Worm (Caenorhabditis elegans): Measurements from ENCODE around the gene C36E8.6.

Gene C36E8.6

ce11 chrIII:4004064-4004580 is 16.3 kb downstream of the C36E8.6 start, which contains the start of gene tif-1A (continued):
- TF ChIP-seq pha-2 (tag; optimal IDR thresholded peaks at IDR 0.05) (peak; percentile 30), hlh-13 (GFP tag; optimal IDR thresholded peaks at IDR 0.05) (no peak), Y22D7AL.16 (tag; optimal IDR thresholded peaks at IDR 0.05) (peak; percentile 25), pros-1 (tag; optimal IDR thresholded peaks at IDR 0.05) (no peak), K09A11.1 (tag; optimal IDR thresholded peaks at IDR 0.05; ENCODE audit: insufficient read depth) (no peak), C38D4.7 (GFP tag; optimal IDR thresholded peaks at IDR 0.05) (peak; percentile 11), unc-42 (tag; optimal IDR thresholded peaks at IDR 0.05) (peak; percentile 27), ceh-18 (tag; optimal IDR thresholded peaks at IDR 0.05) (peak; percentile 12), ceh-22 (tag; optimal IDR thresholded peaks at IDR 0.05) (no peak), madf-2 (tag; optimal IDR thresholded peaks at IDR 0.05) (no peak), pax-1 (tag; optimal IDR thresholded peaks at IDR 0.05) (no peak), fax-1 (tag; optimal IDR thresholded peaks at IDR 0.05) (no peak), che-1 (tag; optimal IDR thresholded peaks at IDR 0.05) (peak; percentile 44)

- TF ChIP-seq ttx-3 (tag; optimal IDR thresholded peaks at IDR 0.05) = no peak
- TF ChIP-seq unc-55 (GFP tag; optimal IDR thresholded peaks at IDR 0.05) = peak; percentile 48
- peak; percentile 84 for TF ChIP-seq unc-42 (tag; optimal IDR thresholded peaks at IDR 0.05)
- TF ChIP-seq nfya-1 (tag; optimal IDR thresholded peaks at IDR 0.05) = peak; percentile 34
These were observed 17.8 kb downstream of the C36E8.6 start, which contains the start of gene pxd-1 for ce11 chrIII:4005446-4006192. pxd-1 (plus strand) TSS chrIII:4006142.

ce11 chrIII:4007017-4007416 is 19.2 kb downstream of the C36E8.6 start:
- TF ChIP-seq tbx-2 (tag; optimal IDR thresholded peaks at IDR 0.05) (no peak), ceh-48 (tag; optimal IDR thresholded peaks at IDR 0.05) (no peak), hlh-8 (tag; optimal IDR thresholded peaks at IDR 0.05) (no peak), C08G9.2 (tag; optimal IDR thresholded peaks at IDR 0.05) (no peak), ref-2 (tag; optimal IDR thresholded peaks at IDR 0.05) (no peak)

ce11 chrIII:4009181-4009580 is 21.3 kb downstream of the C36E8.6 start:
- no peak for TF ChIP-seq Y22D7AL.16 (tag; optimal IDR thresholded peaks at IDR 0.05)
- no peak for TF ChIP-seq pag-3 (tag; optimal IDR thresholded peaks at IDR 0.05; ENCODE audit: borderline replicate concordance)
- TF ChIP-seq pha-4 (tag; optimal IDR thresholded peaks at IDR 0.05) = no peak
- TF ChIP-seq pqm-1 (tag; optimal IDR thresholded peaks at IDR 0.05) = no peak
- no peak for TF ChIP-seq ceh-31 (tag; optimal IDR thresholded peaks at IDR 0.05)
- TF ChIP-seq ref-2 (tag; optimal IDR thresholded peaks at IDR 0.05) = no peak
- TF ChIP-seq nfya-1 (tag; optimal IDR thresholded peaks at IDR 0.05) = peak; percentile 86

- peak; percentile 69 for TF ChIP-seq tbx-2 (tag; optimal IDR thresholded peaks at IDR 0.05)
- TF ChIP-seq pha-2 (tag; optimal IDR thresholded peaks at IDR 0.05) = no peak
- TF ChIP-seq unc-3 (GFP tag; conservative IDR thresholded peaks at IDR 0.05) = no peak
- TF ChIP-seq unc-3 (tag; optimal IDR thresholded peaks at IDR 0.05) = no peak
- peak; percentile 6 for TF ChIP-seq C08G9.2 (tag; optimal IDR thresholded peaks at IDR 0.05)
- no peak for TF ChIP-seq pag-3 (tag; optimal IDR thresholded peaks at IDR 0.05; ENCODE audit: borderline replicate concordance)
- peak; percentile 67 for TF ChIP-seq ref-2 (tag; optimal IDR thresholded peaks at IDR 0.05)
- peak; percentile 68 for TF ChIP-seq hlh-6 (tag; optimal IDR thresholded peaks at IDR 0.05)
- no peak for TF ChIP-seq gmeb-2 (tag; optimal IDR thresholded peaks at IDR 0.05)
- TF ChIP-seq ceh-34 (tag; optimal IDR thresholded peaks at IDR 0.05) = peak; percentile 55
- no peak for TF ChIP-seq ceh-24 (tag; optimal IDR thresholded peaks at IDR 0.05)
- peak; percentile 18 for TF ChIP-seq ceh-6 (GFP tag; optimal IDR thresholded peaks at IDR 0.05)
- TF ChIP-seq unc-42 (tag; optimal IDR thresholded peaks at IDR 0.05) = peak; percentile 11
- TF ChIP-seq ceh-31 (tag; optimal IDR thresholded peaks at IDR 0.05) = peak; percentile 25
- TF ChIP-seq nfya-1 (tag; optimal IDR thresholded peaks at IDR 0.05) = peak; percentile 50
- TF ChIP-seq ets-4 (tag; optimal IDR thresholded peaks at IDR 0.05) = no peak
- TF ChIP-seq nhr-11 (tag; optimal IDR thresholded peaks at IDR 0.05) = no peak
- peak; percentile 4 for TF ChIP-seq syd-9 (tag; optimal IDR thresholded peaks at IDR 0.05)
These were observed 22.3 kb downstream of the C36E8.6 start for ce11 chrIII:4010168-4010567.
